Fruit fly (Drosophila melanogaster) whole organism, embryonic: ENCODE data around the gene mfr.

Source experiments
- CG10274 ChIP-seq: fragments of 200-800 bp; sonication (Bioruptor generic); optimal IDR thresholded peaks from 3 replicates; lab custom pipeline; 2017; ENCODE audit warnings: missing biosample characterization, mild to moderate bottlenecking, missing genetic modification characterization
- CG10366 ChIP-seq: fragments of 200-800 bp; sonication (Bioruptor generic); IDR thresholded peaks from 2 replicates; pipeline ENCODE4 v1.3.6; 2022; ENCODE audit warnings: missing biosample characterization, missing genetic modification characterization
- CG10959 ChIP-seq: fragments of 200-800 bp; sonication (Bioruptor generic); IDR thresholded peaks from 2 replicates; pipeline ENCODE4 v1.3.6; 2022; ENCODE audit warnings: missing biosample characterization, missing genetic modification characterization
- CG11560 ChIP-seq: fragments of 200-800 bp; sonication (Bioruptor generic); IDR thresholded peaks from 3 replicates; pipeline ENCODE4 v1.3.6; 2022; ENCODE audit warnings: missing biosample characterization, missing genetic modification characterization
- CG12071 ChIP-seq: fragments of 200-800 bp; sonication (Bioruptor generic); optimal IDR thresholded peaks from 3 replicates; lab custom pipeline; 2018; ENCODE audit warnings: missing biosample characterization, mild to moderate bottlenecking, missing genetic modification characterization
- CG12236 ChIP-seq: fragments of 200-800 bp; sonication (Bioruptor generic); optimal IDR thresholded peaks from 2 replicates; lab custom pipeline; 2016; ENCODE audit warnings: missing biosample characterization, missing genetic modification characterization
- CG12942 ChIP-seq: fragments of 200-800 bp; sonication (Bioruptor generic); optimal IDR thresholded peaks from 3 replicates; lab custom pipeline; 2016; ENCODE audit warnings: missing biosample characterization, missing genetic modification characterization
- CG1603 ChIP-seq: fragments of 200-800 bp; sonication (Bioruptor generic); optimal IDR thresholded peaks from 2 replicates; lab custom pipeline; 2019; ENCODE audit warnings: missing biosample characterization, mild to moderate bottlenecking, missing genetic modification characterization, moderate library complexity
- CG16863 ChIP-seq: fragments of 200-800 bp; sonication (Bioruptor generic); optimal IDR thresholded peaks from 3 replicates; lab custom pipeline; 2016; ENCODE audit warnings: missing biosample characterization, missing genetic modification characterization
- CG18599 ChIP-seq: fragments of 200-800 bp; sonication (Bioruptor generic); optimal IDR thresholded peaks from 3 replicates; lab custom pipeline; 2017; ENCODE audit warnings: missing biosample characterization, missing genetic modification characterization, mild to moderate bottlenecking, moderate library complexity, missing genetic modification reagents
- CG30020 ChIP-seq: fragments of 200-800 bp; optimal IDR thresholded peaks from 2 replicates; lab custom pipeline; 2019; ENCODE audit warnings: missing biosample characterization, mild to moderate bottlenecking, missing genetic modification characterization, moderate library complexity
- CG34376 ChIP-seq: fragments of 200-800 bp; sonication (Bioruptor generic); optimal IDR thresholded peaks from 2 replicates; lab custom pipeline; 2018; ENCODE audit warnings: missing biosample characterization, mild to moderate bottlenecking, missing genetic modification characterization
- CG7556 ChIP-seq: fragments of 200-800 bp; sonication (Bioruptor generic); optimal IDR thresholded peaks from 2 replicates; lab custom pipeline; 2017; ENCODE audit warnings: missing biosample characterization, mild to moderate bottlenecking, missing genetic modification characterization
- CG7928 ChIP-seq: fragments of 200-800 bp; sonication (Bioruptor generic); optimal IDR thresholded peaks from 2 replicates; lab custom pipeline; 2017; ENCODE audit warnings: missing biosample characterization, mild to moderate bottlenecking, missing genetic modification characterization
- CG8281 ChIP-seq: fragments of 200-800 bp; sonication (Bioruptor generic); optimal IDR thresholded peaks from 2 replicates; lab custom pipeline; 2018; ENCODE audit warnings: missing biosample characterization, mild to moderate bottlenecking, missing genetic modification characterization, moderate library complexity
- CG9437 ChIP-seq: fragments of 200-800 bp; sonication (Bioruptor generic); optimal IDR thresholded peaks from 2 replicates; lab custom pipeline; 2018; ENCODE audit warnings: missing biosample characterization, mild to moderate bottlenecking, missing genetic modification characterization
- CG9609 ChIP-seq: fragments of 200-800 bp; sonication (Bioruptor generic); optimal IDR thresholded peaks from 3 replicates; lab custom pipeline; 2016; ENCODE audit warnings: missing biosample characterization, missing genetic modification characterization
- D ChIP-seq, 2 experiments: fragments of 200-800 bp in 1 of 2; fragments of >200 bp in 1 of 2; sonication (Bioruptor generic) in 1 of 2; optimal IDR thresholded peaks; 2 replicates in 1 of 2; 3 replicates in 1 of 2; lab custom pipeline; 2017; ENCODE audit warnings: mild to moderate bottlenecking in 1 of 2, missing biosample characterization in 1 of 2, missing genetic modification characterization in 1 of 2, missing genetic modification reagents in 1 of 2
- Doc3 ChIP-seq: fragments of 200-800 bp; sonication (Bioruptor generic); IDR thresholded peaks from 3 replicates; pipeline ENCODE4 v1.3.6; 2022; ENCODE audit warnings: missing biosample characterization, missing genetic modification characterization; ENCODE audit not compliant: partially characterized antibody
- E2f1 ChIP-seq: fragments of 200-800 bp; sonication (Bioruptor generic); IDR thresholded peaks from 2 replicates; pipeline ENCODE4 v1.3.6; 2022; ENCODE audit warnings: missing biosample characterization, missing genetic modification characterization
- Lim3 ChIP-seq: fragments of 200-800 bp; sonication (Bioruptor generic); IDR thresholded peaks from 2 replicates; pipeline ENCODE4 v1.3.6; 2022; ENCODE audit warnings: missing biosample characterization, missing genetic modification characterization
- Opbp ChIP-seq: fragments of 200-800 bp; sonication (Bioruptor generic); IDR thresholded peaks from 3 replicates; pipeline ENCODE4 v1.3.6; 2022; ENCODE audit warnings: missing biosample characterization, missing genetic modification characterization; ENCODE audit not compliant: partially characterized antibody
- PHDP ChIP-seq: fragments of 200-800 bp; sonication (Bioruptor generic); optimal IDR thresholded peaks from 3 replicates; lab custom pipeline; 2018; ENCODE audit warnings: missing biosample characterization, mild to moderate bottlenecking, missing genetic modification characterization, moderate library complexity
- Six4 ChIP-seq: fragments of 200-800 bp; sonication (Bioruptor generic); optimal IDR thresholded peaks from 2 replicates; lab custom pipeline; 2016; ENCODE audit warnings: missing biosample characterization, missing genetic modification characterization
- Sox102F ChIP-seq: fragments of 200-800 bp; sonication (Bioruptor generic); optimal IDR thresholded peaks from 2 replicates; lab custom pipeline; 2018; ENCODE audit warnings: missing biosample characterization, mild to moderate bottlenecking, missing genetic modification characterization, moderate library complexity
- Sry-β ChIP-seq: fragments of 200-800 bp; sonication (Bioruptor generic); optimal IDR thresholded peaks from 2 replicates; lab custom pipeline; 2018; ENCODE audit warnings: missing biosample characterization, mild to moderate bottlenecking, missing genetic modification characterization, moderate library complexity
- TFAM ChIP-seq: fragments of 200-800 bp; sonication (Bioruptor generic); optimal IDR thresholded peaks from 2 replicates; lab custom pipeline; 2017; ENCODE audit warnings: missing biosample characterization, missing genetic modification characterization, inconsistent platforms
- ash1 ChIP-seq: fragments of 200-800 bp; sonication (Bioruptor generic); optimal IDR thresholded peaks from 2 replicates; lab custom pipeline; 2018; ENCODE audit warnings: missing biosample characterization, mild to moderate bottlenecking, missing genetic modification characterization
- az2 ChIP-seq: fragments of 200-800 bp; sonication (Bioruptor generic); optimal IDR thresholded peaks from 3 replicates; lab custom pipeline; 2016; ENCODE audit warnings: missing biosample characterization, missing genetic modification characterization
- bab2 ChIP-seq: fragments of 200-800 bp; sonication (Bioruptor generic); optimal IDR thresholded peaks from 2 replicates; lab custom pipeline; 2016; ENCODE audit warnings: missing biosample characterization, missing genetic modification characterization
- bigmax ChIP-seq: fragments of 200-800 bp; sonication (Bioruptor generic); optimal IDR thresholded peaks from 2 replicates; lab custom pipeline; 2018; ENCODE audit warnings: missing biosample characterization, mild to moderate bottlenecking, missing genetic modification characterization
- br ChIP-seq: fragments of >200 bp; optimal IDR thresholded peaks from 2 replicates; lab custom pipeline; 2017
- bsh ChIP-seq, 2 experiments: fragments of 200-800 bp; sonication (Bioruptor generic); optimal IDR thresholded peaks; 2 replicates each; lab custom pipeline; 2017 to 2018; ENCODE audit warnings: mild to moderate bottlenecking in 2 of 2, missing biosample characterization in 2 of 2, missing genetic modification characterization in 2 of 2, moderate library complexity in 1 of 2
- chinmo ChIP-seq: fragments of 200-800 bp; sonication (Bioruptor generic); IDR thresholded peaks from 4 replicates; pipeline ENCODE4 v1.3.6; 2022; ENCODE audit warnings: missing biosample characterization, missing genetic modification characterization; ENCODE audit not compliant: partially characterized antibody
- dati ChIP-seq: fragments of 200-800 bp; sonication (Bioruptor generic); IDR thresholded peaks from 2 replicates; pipeline ENCODE4 v1.3.6; 2022; ENCODE audit warnings: missing biosample characterization, missing genetic modification characterization
- dm ChIP-seq: fragments of 200-800 bp; sonication (Bioruptor generic); optimal IDR thresholded peaks from 3 replicates; lab custom pipeline; 2016; ENCODE audit warnings: missing biosample characterization, missing genetic modification characterization
- gce ChIP-seq: fragments of 200-800 bp; sonication (Bioruptor generic); IDR thresholded peaks from 3 replicates; pipeline ENCODE4 v1.3.6; 2022; ENCODE audit warnings: missing biosample characterization, missing genetic modification characterization
- gcm2 ChIP-seq: fragments of 200-800 bp; sonication (Bioruptor generic); optimal IDR thresholded peaks from 2 replicates; lab custom pipeline; 2016; ENCODE audit warnings: missing biosample characterization, missing genetic modification characterization
- gsb-n ChIP-seq: fragments of 200-800 bp; sonication (Bioruptor generic); optimal IDR thresholded peaks from 3 replicates; lab custom pipeline; 2018; ENCODE audit warnings: missing biosample characterization, mild to moderate bottlenecking, missing genetic modification characterization
- h ChIP-seq: fragments of >200 bp; optimal IDR thresholded peaks from 2 replicates; lab custom pipeline; 2017
- jumu ChIP-seq: fragments of 200-800 bp; sonication (Bioruptor generic); optimal IDR thresholded peaks from 3 replicates; lab custom pipeline; 2016; ENCODE audit warnings: missing biosample characterization, missing genetic modification characterization
- lmd ChIP-seq: fragments of 200-800 bp; sonication (Bioruptor generic); IDR thresholded peaks from 2 replicates; pipeline ENCODE4 v1.3.6; 2022; ENCODE audit warnings: missing biosample characterization, missing genetic modification characterization
- lola ChIP-seq, 3 experiments: fragments of >200 bp in 2 of 3; fragments of 200-800 bp in 1 of 3; sonication (Bioruptor generic) in 1 of 3; optimal IDR thresholded peaks; 2 replicates each; lab custom pipeline; 2017 to 2019; ENCODE audit warnings: missing biosample characterization in 3 of 3, missing genetic modification characterization in 3 of 3, mild to moderate bottlenecking in 1 of 3, moderate library complexity in 1 of 3
- pros ChIP-seq: fragments of 200-800 bp; sonication (Bioruptor generic); optimal IDR thresholded peaks from 3 replicates; lab custom pipeline; 2019; ENCODE audit warnings: missing biosample characterization, mild to moderate bottlenecking, missing genetic modification characterization, moderate library complexity
- row ChIP-seq: fragments of 200-800 bp; sonication (Bioruptor generic); IDR thresholded peaks from 3 replicates; pipeline ENCODE4 v1.3.6; 2022; ENCODE audit warnings: missing biosample characterization, missing genetic modification characterization
- salm ChIP-seq: fragments of 200-800 bp; sonication (Bioruptor generic); optimal IDR thresholded peaks from 2 replicates; lab custom pipeline; 2018; ENCODE audit warnings: missing biosample characterization, mild to moderate bottlenecking, missing genetic modification characterization
- sima ChIP-seq: fragments of 200-800 bp; sonication (Bioruptor generic); optimal IDR thresholded peaks from 2 replicates; lab custom pipeline; 2016; ENCODE audit warnings: missing biosample characterization, missing genetic modification characterization
- vvl ChIP-seq: fragments of 200-800 bp; sonication (Bioruptor generic); IDR thresholded peaks from 2 replicates; pipeline ENCODE4 v1.3.6; 2022; ENCODE audit warnings: missing biosample characterization, missing genetic modification characterization
- wdn ChIP-seq: fragments of 200-800 bp; sonication (Bioruptor generic); IDR thresholded peaks from 2 replicates; pipeline ENCODE4 v1.3.6; 2022; ENCODE audit warnings: missing biosample characterization, missing genetic modification characterization

mfr gene

dm6 chr3L:8954648-8955033 lies 42.2 kb upstream of the mfr start, which contains the start of gene GNBP3 (continued):
- TF ChIP-seq sima (GFP tag; lab: Kevin White, UChicago) (no peak), az2 (GFP tag; lab: Kevin White, UChicago) (peak; percentile 2), CG16863 (GFP tag; lab: Kevin White, UChicago) (no peak), Lim3 (no peak), Six4 (GFP tag; lab: Kevin White, UChicago) (no peak), wdn (GFP tag; lab: Robert Waterston, UW) (0 out of 2 replicates have a peak, but pooled peaks have one; percentile 17), TFAM (GFP tag; lab: Kevin White, UChicago) (no peak), br (lab: Kevin White, UChicago) (no peak), Sox102F (GFP tag; lab: Kevin White, UChicago) (peak; percentile 25), CG12071 (GFP tag; lab: Kevin White, UChicago) (peak; percentile 63), bsh (GFP tag; optimal IDR thresholded peaks at IDR 0.05; lab: Kevin White, UChicago) (peak; percentile 70 to 87), PHDP (tag; lab: Kevin White, UChicago) (peak; percentile 60), CG10366 (GFP tag; lab: Robert Waterston, UW) (no peak), CG10274 (GFP tag; lab: Kevin White, UChicago) (no peak), CG34376 (GFP tag; lab: Kevin White, UChicago) (peak; percentile 80), CG12236 (GFP tag; lab: Kevin White, UChicago) (no peak), salm (tag; lab: Kevin White, UChicago) (no peak), row (GFP tag; lab: Robert Waterston, UW) (peak; percentile 58; the same call in 2 of the 3 replicates), chinmo (GFP tag; lab: Robert Waterston, UW) (no peak), bigmax (GFP tag; lab: Kevin White, UChicago) (peak; percentile 48), h (lab: Kevin White, UChicago) (no peak), dm (GFP tag; lab: Kevin White, UChicago) (no peak), D (optimal IDR thresholded peaks at IDR 0.05; lab: Kevin White, UChicago) (no peak), D (GFP tag; optimal IDR thresholded peaks at IDR 0.05; lab: Kevin White, UChicago) (peak; percentile 21), Doc3 (GFP tag; lab: Robert Waterston, UW) (no peak), pros (GFP tag; lab: Kevin White, UChicago) (no peak), CG7928 (GFP tag; lab: Kevin White, UChicago) (no peak), E2f1 (GFP tag; lab: Robert Waterston, UW) (no peak), CG8281 (peak; percentile 49), lmd (GFP tag; lab: Robert Waterston, UW) (no peak), CG10959 (peak; percentile 69), CG7556 (GFP tag; lab: Kevin White, UChicago) (peak; percentile 46), CG18599 (peak; percentile 88), lola (GFP tag; optimal IDR thresholded peaks at IDR 0.05; lab: Kevin White, UChicago) (peak in 1 of 3 experiments; percentile 54), CG9609 (GFP tag; lab: Kevin White, UChicago) (no peak), CG11560 (tag; lab: Robert Waterston, UW) (no peak), gcm2 (GFP tag; lab: Kevin White, UChicago) (no peak), gsb-n (tag; lab: Kevin White, UChicago) (peak; percentile 35)

dm6 chr3L:8953962-8954647 lies 41.6 kb upstream of the mfr start, which contains the start of the genes CG43783 and orb2:
TSS of gene CG43783 (minus strand) at chr3L:8954272.
TSS of gene orb2 (minus strand) at chr3L:8954463.
- TF ChIP-seq Lim3, result no peak
- no peak for TF ChIP-seq bigmax (GFP tag; lab: Kevin White, UChicago)
- peak; percentile 9 for TF ChIP-seq CG1603 (tag; lab: Kevin White, UChicago)
- TF ChIP-seq dati (GFP tag; lab: Robert Waterston, UW), result no peak
- TF ChIP-seq CG30020 (tag; lab: Kevin White, UChicago), result no peak
- TF ChIP-seq vvl (GFP tag; lab: Robert Waterston, UW), result no peak
- no peak for TF ChIP-seq ash1
- TF ChIP-seq CG9437, result no peak
- no peak for TF ChIP-seq D (optimal IDR thresholded peaks at IDR 0.05; lab: Kevin White, UChicago)
- no peak for TF ChIP-seq D (GFP tag; optimal IDR thresholded peaks at IDR 0.05; lab: Kevin White, UChicago)
- no peak for TF ChIP-seq gsb-n (tag; lab: Kevin White, UChicago)
- no peak for TF ChIP-seq bab2 (GFP tag; lab: Kevin White, UChicago)
- TF ChIP-seq jumu, result no peak
- TF ChIP-seq gce (GFP tag; lab: Robert Waterston, UW), result no peak
- peak; percentile 70; the same call in 2 of the 3 replicates for TF ChIP-seq Opbp (GFP tag; lab: Robert Waterston, UW)
- TF ChIP-seq CG12942 (GFP tag; lab: Kevin White, UChicago), result no peak
- peak; percentile 21 for TF ChIP-seq Sry-β (GFP tag; lab: Kevin White, UChicago)
